Worm (Caenorhabditis elegans) whole organism, L4 larva: Measurements from ENCODE around the gene C03A3.3.

Experiments
- F10B5.3 ChIP-seq: sonication (generic microtip); optimal IDR thresholded peaks from 2 replicates; lab custom pipeline; 2016; ENCODE audit warnings: mild to moderate bottlenecking, missing genetic modification characterization, missing compliant biosample characterization
- F49E8.2 ChIP-seq: sonication (generic microtip); optimal IDR thresholded peaks from 2 replicates; lab custom pipeline; 2016; ENCODE audit warnings: missing compliant biosample characterization, mild to moderate bottlenecking, missing genetic modification characterization, borderline replicate concordance
- T26A8.4 ChIP-seq: fragments of 200-800 bp; sonication (Bioruptor generic); IDR thresholded peaks from 2 replicates; pipeline ENCODE4 v1.3.6; 2022; ENCODE audit warnings: missing genetic modification characterization, missing compliant biosample characterization
- Y5F2A.4 ChIP-seq: fragments of 200-800 bp; sonication (Bioruptor generic); optimal IDR thresholded peaks from 2 replicates; lab custom pipeline; 2018; ENCODE audit warnings: mild to moderate bottlenecking, missing genetic modification characterization, missing compliant biosample characterization
- aha-1 ChIP-seq: fragments of 150-350 bp; peaks from one replicate; lab custom pipeline; 2014; ENCODE audit warnings: missing biosample characterization, missing genetic modification characterization
- arid-1 ChIP-seq: fragments of 200-800 bp; sonication (Bioruptor generic); conservative IDR thresholded peaks from 2 replicates; pipeline ENCODE4 v1.3.6; 2022; ENCODE audit warnings: missing genetic modification reagents, missing genetic modification characterization, missing compliant biosample characterization
- ceh-32 ChIP-seq: sonication (generic microtip); optimal IDR thresholded peaks from 2 replicates; lab custom pipeline; 2016; ENCODE audit warnings: mild to moderate bottlenecking, missing genetic modification characterization, missing compliant biosample characterization; ENCODE audit not compliant: poor library complexity
- daf-16 ChIP-seq, 3 experiments: sonication (generic microtip); optimal IDR thresholded peaks; 2 replicates each; lab custom pipeline; 2016 to 2017; ENCODE audit warnings: missing genetic modification characterization in 3 of 3, missing genetic modification reagents in 3 of 3, mild to moderate bottlenecking in 2 of 3, missing compliant biosample characterization in 2 of 3, missing biosample characterization in 1 of 3, moderate library complexity in 1 of 3
- hif-1 ChIP-seq, 2 experiments: sonication (generic microtip); optimal IDR thresholded peaks; 2 replicates each; lab custom pipeline; 2016 to 2017; ENCODE audit warnings: missing compliant biosample characterization in 2 of 2, missing genetic modification characterization in 2 of 2, missing genetic modification reagents in 2 of 2, missing genotype in 2 of 2, mild to moderate bottlenecking in 1 of 2
- jun-1 ChIP-seq: fragments of 150-350 bp; optimal IDR thresholded peaks from 2 replicates; lab custom pipeline; 2014; ENCODE audit warnings: missing biosample characterization, missing genetic modification reagents, missing genetic modification characterization
- lin-38 ChIP-seq: fragments of 200-800 bp; sonication (Bioruptor generic); IDR thresholded peaks from 2 replicates; pipeline ENCODE4 v1.3.6; 2022; ENCODE audit warnings: missing genetic modification reagents, missing genetic modification characterization, missing compliant biosample characterization
- lir-3 ChIP-seq: sonication (generic microtip); optimal IDR thresholded peaks from 2 replicates; lab custom pipeline; 2016; ENCODE audit warnings: mild to moderate bottlenecking, missing genetic modification characterization, missing compliant biosample characterization
- madf-5 ChIP-seq, 2 experiments: fragments of 200-800 bp; sonication (Bioruptor generic); IDR thresholded peaks; 2 replicates each; pipeline ENCODE4 v1.3.6; 2022; ENCODE audit warnings: missing compliant biosample characterization in 2 of 2, missing genetic modification characterization in 2 of 2
- mes-2 ChIP-seq: sonication (generic microtip); optimal IDR thresholded peaks from 2 replicates; lab custom pipeline; 2016; ENCODE audit warnings: missing genotype, mild to moderate bottlenecking, missing genetic modification characterization, missing compliant biosample characterization; ENCODE audit not compliant: poor library complexity, severe bottlenecking

The C03A3.3 gene

DNA sequence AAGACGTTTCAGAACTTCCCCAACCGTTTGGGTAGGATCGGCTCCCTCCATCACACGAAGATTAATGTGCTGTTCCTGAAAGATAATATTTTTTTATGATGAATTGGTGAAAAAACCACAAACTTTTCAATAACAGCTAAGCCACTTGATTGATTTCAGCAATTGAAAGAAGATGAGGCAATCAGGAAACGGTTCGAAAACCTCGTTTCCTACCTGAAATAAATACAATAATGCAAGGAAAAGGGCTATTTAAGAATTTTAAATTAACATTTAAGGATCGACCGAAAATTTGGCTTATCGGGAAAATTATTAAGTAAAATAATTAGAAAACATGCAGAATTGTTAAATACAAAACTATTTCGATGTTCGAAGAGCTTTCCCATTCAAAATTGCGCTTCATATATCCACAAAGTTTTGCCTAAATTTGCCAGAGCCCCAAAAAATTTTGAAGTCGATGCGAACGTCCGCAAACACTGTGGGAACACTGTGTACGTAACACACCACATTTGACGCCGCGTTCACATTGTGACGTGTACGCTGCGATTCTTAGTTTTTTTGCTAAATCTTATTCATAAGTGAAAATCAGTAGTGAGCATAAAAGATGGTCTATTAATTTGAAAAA, 46.2 kb downstream of the C03A3.3 start, which contains the start of gene C34F6.9:
Gene C34F6.9, minus strand, starts transcription at position 51 of the 622 bp plus-strand sequence.
- TF ChIP-seq hif-1 (tag; optimal IDR thresholded peaks at IDR 0.05; lab: Kevin White, UChicago) (no peak), lir-3 (tag; lab: Kevin White, UChicago) (no peak), jun-1 (tag; lab: Kevin White, UChicago) (no peak), Y5F2A.4 (no peak), madf-5 (GFP tag; IDR thresholded peaks at IDR 0.05; lab: Robert Waterston, UW) (no peak), daf-16 (GFP tag; optimal IDR thresholded peaks at IDR 0.05; lab: Kevin White, UChicago) (no peak), daf-16 (tag; optimal IDR thresholded peaks at IDR 0.05; lab: Kevin White, UChicago) (peak; percentile 19), ceh-32 (tag; lab: Kevin White, UChicago) (no peak), T26A8.4 (GFP tag; lab: Robert Waterston, UW) (no peak), arid-1 (no peak), aha-1 (tag; lab: Kevin White, UChicago) (peak; percentile 82), lin-38 (no peak), mes-2 (peak; percentile 16), F49E8.2 (tag; lab: Kevin White, UChicago) (no peak), F10B5.3 (no peak)
